Fruit fly (Drosophila melanogaster) whole organism, embryonic: Measurements from ENCODE around the gene inaE.
A peak's percentile ranks its signal among the peaks of the same experiment; 100 is the strongest.

Source experiments
- Ada2b ChIP-seq: fragments of 200-800 bp; sonication (Bioruptor generic); IDR thresholded peaks from 2 replicates; pipeline ENCODE4 v1.3.6; 2022; ENCODE audit warnings: missing biosample characterization, missing genetic modification characterization
- Awh ChIP-seq: fragments of 200-800 bp; sonication (Bioruptor generic); IDR thresholded peaks from 2 replicates; pipeline ENCODE4, ENCODE4 v1.3.6; 2022; ENCODE audit warnings: missing biosample characterization, missing genetic modification characterization
- Bdp1 ChIP-seq: fragments of 200-800 bp; sonication (Bioruptor generic); optimal IDR thresholded peaks from 3 replicates; lab custom pipeline; 2016; ENCODE audit warnings: missing biosample characterization, missing genetic modification characterization
- CG10543 ChIP-seq: fragments of 200-800 bp; sonication (Bioruptor generic); optimal IDR thresholded peaks from 3 replicates; lab custom pipeline; 2017; ENCODE audit warnings: missing biosample characterization, mild to moderate bottlenecking, missing genetic modification characterization, moderate library complexity
- CG10654 ChIP-seq: fragments of 200-800 bp; sonication (Bioruptor generic); optimal IDR thresholded peaks from 2 replicates; lab custom pipeline; 2016; ENCODE audit warnings: missing biosample characterization, missing genetic modification characterization
- CG15269 ChIP-seq: fragments of 200-800 bp; sonication (Bioruptor generic); optimal IDR thresholded peaks from 2 replicates; lab custom pipeline; 2018; ENCODE audit warnings: missing biosample characterization, mild to moderate bottlenecking, missing genetic modification characterization, moderate library complexity
- CG15601 ChIP-seq: fragments of 200-800 bp; sonication (Bioruptor generic); optimal IDR thresholded peaks from 3 replicates; lab custom pipeline; 2019; ENCODE audit warnings: missing biosample characterization, mild to moderate bottlenecking, missing genetic modification characterization, moderate library complexity
- CG17186 ChIP-seq: fragments of 200-800 bp; sonication (Bioruptor generic); optimal IDR thresholded peaks from 3 replicates; lab custom pipeline; 2017; ENCODE audit warnings: missing biosample characterization, missing genetic modification reagents, missing genetic modification characterization
- CG2199 ChIP-seq: fragments of 200-800 bp; sonication (Bioruptor generic); IDR thresholded peaks from 3 replicates; pipeline ENCODE4 v1.3.6; 2022; ENCODE audit warnings: missing biosample characterization, missing genetic modification characterization
- CG31224 ChIP-seq: fragments of 200-800 bp; sonication (Bioruptor generic); IDR thresholded peaks from 2 replicates; pipeline ENCODE4 v1.3.6; 2022; ENCODE audit warnings: missing biosample characterization, missing genetic modification characterization
- CG32767 ChIP-seq: fragments of 200-800 bp; sonication (Bioruptor generic); IDR thresholded peaks from 2 replicates; pipeline ENCODE4 v1.3.6; 2022; ENCODE audit warnings: missing biosample characterization, missing genetic modification characterization
- CG4424 ChIP-seq: fragments of 200-800 bp; sonication (Bioruptor generic); optimal IDR thresholded peaks from 3 replicates; lab custom pipeline; 2016; ENCODE audit warnings: missing biosample characterization, missing genetic modification characterization
- CG6272 ChIP-seq: fragments of 200-800 bp; sonication (Bioruptor generic); IDR thresholded peaks from 2 replicates; pipeline ENCODE4 v1.3.6; 2022; ENCODE audit warnings: missing biosample characterization, missing genetic modification characterization
- CG6689 ChIP-seq: fragments of 200-800 bp; sonication (Bioruptor generic); IDR thresholded peaks from 2 replicates; pipeline ENCODE4 v1.3.6; 2022; ENCODE audit warnings: missing biosample characterization, missing genetic modification characterization
- CG6813 ChIP-seq: fragments of 200-800 bp; sonication (Bioruptor generic); optimal IDR thresholded peaks from 2 replicates; lab custom pipeline; 2017; ENCODE audit warnings: missing biosample characterization, missing genetic modification characterization, mild to moderate bottlenecking, moderate library complexity, missing genetic modification reagents
- CG8290 ChIP-seq, 3 experiments: fragments of 200-800 bp; sonication (Bioruptor generic); optimal IDR thresholded peaks; 2 replicates each; lab custom pipeline; 2016 to 2019; ENCODE audit warnings: missing biosample characterization in 3 of 3, missing genetic modification characterization in 3 of 3, mild to moderate bottlenecking in 2 of 3, moderate library complexity in 1 of 3
- CG8765 ChIP-seq: fragments of 200-800 bp; sonication (Bioruptor generic); IDR thresholded peaks from 2 replicates; pipeline ENCODE4 v1.3.6; 2022; ENCODE audit warnings: missing biosample characterization, missing genetic modification characterization
- CG8924 ChIP-seq: fragments of 200-800 bp; optimal IDR thresholded peaks from 3 replicates; lab custom pipeline; 2019; ENCODE audit warnings: missing biosample characterization, mild to moderate bottlenecking, missing genetic modification characterization, moderate library complexity
- CG8944 ChIP-seq: fragments of 200-800 bp; sonication (Bioruptor generic); optimal IDR thresholded peaks from 3 replicates; lab custom pipeline; 2016; ENCODE audit warnings: missing biosample characterization, missing genetic modification characterization
- CG9609 ChIP-seq: fragments of 200-800 bp; sonication (Bioruptor generic); optimal IDR thresholded peaks from 3 replicates; lab custom pipeline; 2016; ENCODE audit warnings: missing biosample characterization, missing genetic modification characterization
- CG9797 ChIP-seq: fragments of 200-800 bp; sonication (Bioruptor generic); optimal IDR thresholded peaks from 3 replicates; lab custom pipeline; 2018; ENCODE audit warnings: missing biosample characterization, mild to moderate bottlenecking, missing genetic modification characterization
- Camta ChIP-seq: fragments of 200-800 bp; sonication (Bioruptor generic); optimal IDR thresholded peaks from 2 replicates; lab custom pipeline; 2016; ENCODE audit warnings: missing biosample characterization, missing genetic modification characterization
- E2f2 ChIP-seq: fragments of 200-800 bp; sonication (Bioruptor generic); IDR thresholded peaks from 2 replicates; pipeline ENCODE4 v1.3.6; 2022; ENCODE audit warnings: missing biosample characterization, missing genetic modification characterization
- ERR ChIP-seq: fragments of 200-800 bp; sonication (Bioruptor generic); optimal IDR thresholded peaks from 2 replicates; lab custom pipeline; 2016; ENCODE audit warnings: missing biosample characterization, missing genetic modification characterization
- HLH54F ChIP-seq: fragments of 200-800 bp; sonication (Bioruptor generic); optimal IDR thresholded peaks from 3 replicates; lab custom pipeline; 2016; ENCODE audit warnings: missing biosample characterization, missing genetic modification characterization
- Hr39 ChIP-seq: fragments of >200 bp; optimal IDR thresholded peaks from 2 replicates; lab custom pipeline; 2017
- Lhr ChIP-seq: fragments of 200-800 bp; sonication (Bioruptor generic); optimal IDR thresholded peaks from 3 replicates; lab custom pipeline; 2017; ENCODE audit warnings: mild to moderate bottlenecking, missing biosample characterization, missing genetic modification reagents, missing genetic modification characterization
- Nf-YC ChIP-seq: fragments of 200-800 bp; optimal IDR thresholded peaks from 3 replicates; lab custom pipeline; 2019; ENCODE audit warnings: missing biosample characterization, mild to moderate bottlenecking, missing genetic modification characterization, moderate library complexity
- PHDP ChIP-seq: fragments of 200-800 bp; sonication (Bioruptor generic); optimal IDR thresholded peaks from 3 replicates; lab custom pipeline; 2018; ENCODE audit warnings: missing biosample characterization, mild to moderate bottlenecking, missing genetic modification characterization, moderate library complexity
- Sry-δ ChIP-seq: fragments of 200-800 bp; sonication (Bioruptor generic); optimal IDR thresholded peaks from 2 replicates; lab custom pipeline; 2016; ENCODE audit warnings: missing biosample characterization, missing genetic modification characterization
- TFAM ChIP-seq: fragments of 200-800 bp; sonication (Bioruptor generic); optimal IDR thresholded peaks from 2 replicates; lab custom pipeline; 2017; ENCODE audit warnings: missing biosample characterization, missing genetic modification characterization, inconsistent platforms
- Vsx1 ChIP-seq: fragments of 200-800 bp; sonication (Bioruptor generic); optimal IDR thresholded peaks from 2 replicates; lab custom pipeline; 2017; ENCODE audit warnings: missing biosample characterization, mild to moderate bottlenecking, missing genetic modification characterization, missing genetic modification reagents
- corto ChIP-seq: fragments of 200-800 bp; sonication (Bioruptor generic); optimal IDR thresholded peaks from 2 replicates; lab custom pipeline; 2016; ENCODE audit warnings: missing biosample characterization, mild to moderate bottlenecking, missing genetic modification characterization, moderate library complexity
- da ChIP-seq: fragments of 200-800 bp; sonication (Bioruptor generic); optimal IDR thresholded peaks from 2 replicates; lab custom pipeline; 2016; ENCODE audit warnings: missing biosample characterization, missing genetic modification characterization
- dimm ChIP-seq: fragments of 200-800 bp; sonication (Bioruptor generic); IDR thresholded peaks from 2 replicates; pipeline ENCODE4 v1.3.6; 2022; ENCODE audit warnings: missing biosample characterization, missing genetic modification characterization
- eyg ChIP-seq: fragments of 200-800 bp; sonication (Bioruptor generic); optimal IDR thresholded peaks from 3 replicates; lab custom pipeline; 2016; ENCODE audit warnings: missing biosample characterization, missing genetic modification characterization
- fd96Cb ChIP-seq: fragments of 200-800 bp; sonication (Bioruptor generic); optimal IDR thresholded peaks from 2 replicates; lab custom pipeline; 2018; ENCODE audit warnings: missing biosample characterization, mild to moderate bottlenecking, missing genetic modification characterization, moderate library complexity
- gcm ChIP-seq: fragments of 200-800 bp; sonication (Bioruptor generic); optimal IDR thresholded peaks from 2 replicates; lab custom pipeline; 2019; ENCODE audit warnings: missing biosample characterization, mild to moderate bottlenecking, missing genetic modification characterization, moderate library complexity
- insv ChIP-seq, 2 experiments: fragments of 200-800 bp; sonication (Bioruptor generic); optimal IDR thresholded peaks; 3 replicates each; lab custom pipeline; 2016 to 2018; ENCODE audit warnings: missing biosample characterization in 2 of 2, missing genetic modification characterization in 2 of 2
- nerfin-1 ChIP-seq: fragments of 200-800 bp; sonication (Bioruptor generic); optimal IDR thresholded peaks from 3 replicates; lab custom pipeline; 2019; ENCODE audit warnings: missing biosample characterization, mild to moderate bottlenecking, missing genetic modification characterization, moderate library complexity
- pb ChIP-seq: fragments of 200-800 bp; sonication (Bioruptor generic); optimal IDR thresholded peaks from 3 replicates; lab custom pipeline; 2016; ENCODE audit warnings: missing biosample characterization, missing genetic modification characterization
- sens ChIP-seq: fragments of 200-800 bp; sonication (Bioruptor generic); peaks from one replicate; lab custom pipeline; 2016; ENCODE audit warnings: missing biosample characterization, missing genetic modification characterization
- sisA ChIP-seq: fragments of 200-800 bp; sonication (Bioruptor generic); IDR thresholded peaks from 2 replicates; pipeline ENCODE4 v1.3.6; 2022; ENCODE audit warnings: missing biosample characterization, missing genetic modification characterization
- slbo ChIP-seq: fragments of 200-800 bp; sonication (Bioruptor generic); IDR thresholded peaks from 2 replicates; pipeline ENCODE4 v1.3.6; 2022; ENCODE audit warnings: missing biosample characterization, missing genetic modification characterization
- slp2 ChIP-seq: fragments of 200-800 bp; sonication (Bioruptor generic); optimal IDR thresholded peaks from 2 replicates; lab custom pipeline; 2016; ENCODE audit warnings: missing biosample characterization, missing genetic modification characterization
- usp ChIP-seq: fragments of >200 bp; optimal IDR thresholded peaks from 2 replicates; lab custom pipeline; 2017; ENCODE audit warnings: missing biosample characterization, missing genetic modification characterization
- wor ChIP-seq: fragments of 200-800 bp; sonication (Bioruptor generic); IDR thresholded peaks from 2 replicates; pipeline ENCODE4 v1.3.6; 2022; ENCODE audit warnings: missing biosample characterization, missing genetic modification characterization
- zen2 ChIP-seq: fragments of 200-800 bp; sonication (Bioruptor generic); IDR thresholded peaks from 3 replicates; pipeline ENCODE4 v1.3.6; 2022; ENCODE audit warnings: missing biosample characterization, missing genetic modification characterization; ENCODE audit not compliant: partially characterized antibody

The inaE gene

dm6 chrX:13761762-13762371 is 21.6 kb upstream of the inaE start (continued):
- no peak for TF ChIP-seq Sry-δ (GFP tag; lab: Kevin White, UChicago)
- peak; percentile 24 for TF ChIP-seq ERR (GFP tag; lab: Kevin White, UChicago)

dm6 chrX:13762372-13762883 is 21.1 kb upstream of the inaE start, which contains the start of gene rdgB:
rdgB (plus strand) TSS chrX:13762752.
- TF ChIP-seq dimm (no peak), sisA (peak; percentile 72; the same call in 1 of the 2 replicates), CG17186 (no peak), usp (no peak), Bdp1 (GFP tag; lab: Kevin White, UChicago) (peak; percentile 10), eyg (GFP tag; lab: Kevin White, UChicago) (no peak), gcm (GFP tag; lab: Kevin White, UChicago) (peak; percentile 68), CG6813 (GFP tag; lab: Kevin White, UChicago) (peak; percentile 50), CG15601 (peak; percentile 78), CG10654 (GFP tag; lab: Kevin White, UChicago) (peak; percentile 58), CG4424 (GFP tag; lab: Kevin White, UChicago) (peak; percentile 81), PHDP (tag; lab: Kevin White, UChicago) (peak; percentile 78), CG15269 (tag; lab: Kevin White, UChicago) (peak; percentile 84), pb (GFP tag; lab: Kevin White, UChicago) (no peak), Awh (GFP tag; lab: Robert Waterston, UW) (no peak), Lhr (GFP tag; lab: Kevin White, UChicago) (peak; percentile 15), E2f2 (peak; percentile 44; the same call in 1 of the 2 replicates), wor (GFP tag; lab: Robert Waterston, UW) (peak; percentile 67), CG32767 (GFP tag; lab: Robert Waterston, UW) (0 out of 2 replicates have a peak, but pooled peaks have one; percentile 60), da (GFP tag; lab: Kevin White, UChicago) (no peak), Vsx1 (GFP tag; lab: Kevin White, UChicago) (peak; percentile 40), TFAM (GFP tag; lab: Kevin White, UChicago) (no peak), CG6689 (GFP tag; lab: Robert Waterston, UW) (peak; percentile 80), HLH54F (peak; percentile 22), CG9797 (no peak), Ada2b (GFP tag; lab: Robert Waterston, UW) (peak; percentile 58), CG8944 (GFP tag; lab: Kevin White, UChicago) (no peak), Hr39 (lab: Kevin White, UChicago) (no peak), corto (no peak), slbo (GFP tag; lab: Robert Waterston, UW) (peak; percentile 76), sens (peak; percentile 65), Nf-YC (peak; percentile 75), CG10543 (GFP tag; lab: Kevin White, UChicago) (peak; percentile 89), CG6272 (GFP tag; lab: Robert Waterston, UW) (no peak), zen2 (GFP tag; lab: Robert Waterston, UW) (no peak), CG31224 (GFP tag; lab: Robert Waterston, UW) (peak; percentile 44; the same call in 1 of the 2 replicates), insv (GFP tag; optimal IDR thresholded peaks at IDR 0.05; lab: Kevin White, UChicago) (peak in 1 of 2 experiments; percentile 39), CG8765 (no peak), CG8290 (GFP tag; optimal IDR thresholded peaks at IDR 0.05; lab: Kevin White, UChicago) (peak; percentile 28), CG8290 (tag; optimal IDR thresholded peaks at IDR 0.05; lab: Kevin White, UChicago) (peak; percentile 2 to 82), fd96Cb (tag; lab: Kevin White, UChicago) (peak; percentile 82), Camta (GFP tag; lab: Kevin White, UChicago) (no peak), nerfin-1 (tag; lab: Kevin White, UChicago) (peak; percentile 73), CG2199 (peak; percentile 67; the same call in 1 of the 3 replicates), CG9609 (GFP tag; lab: Kevin White, UChicago) (peak; percentile 11), slp2 (GFP tag; lab: Kevin White, UChicago) (no peak), CG8924 (peak; percentile 78)
